Fruit fly (Drosophila melanogaster) whole organism, adult: Measurements from ENCODE around the gene indra.

Experiments used
- CG7045 ChIP-seq: fragments of 200-800 bp; sonication (Bioruptor generic); optimal IDR thresholded peaks from 2 replicates; lab custom pipeline; 2017; ENCODE audit warnings: missing biosample characterization, mild to moderate bottlenecking, missing genetic modification characterization
- CG7101 ChIP-seq: fragments of 200-800 bp; sonication (Bioruptor generic); optimal IDR thresholded peaks from 2 replicates; lab custom pipeline; 2018; ENCODE audit warnings: missing biosample characterization, mild to moderate bottlenecking, missing genetic modification characterization, moderate library complexity
- cnc ChIP-seq, 2 experiments: fragments of >200 bp; optimal IDR thresholded peaks; 2 replicates each; lab custom pipeline; 2017
- kay ChIP-seq: fragments of 200-800 bp; sonication (Bioruptor generic); peaks from one replicate; lab custom pipeline; 2016; ENCODE audit warnings: missing biosample characterization, missing genetic modification characterization, borderline replicate concordance
- pad ChIP-seq: fragments of 200-800 bp; sonication (Bioruptor generic); optimal IDR thresholded peaks from 3 replicates; lab custom pipeline; 2017; ENCODE audit warnings: missing biosample characterization, missing genetic modification characterization, mild to moderate bottlenecking, moderate library complexity, missing genetic modification reagents
- tj ChIP-seq: fragments of 200-800 bp; sonication (Bioruptor generic); optimal IDR thresholded peaks from 3 replicates; lab custom pipeline; 2017; ENCODE audit warnings: missing biosample characterization, mild to moderate bottlenecking, missing genetic modification characterization, moderate library complexity

- TF ChIP-seq CG7045 (GFP tag; lab: Kevin White, UChicago): no peak
- no peak for TF ChIP-seq cnc (optimal IDR thresholded peaks at IDR 0.05; lab: Kevin White, UChicago)
- no peak for TF ChIP-seq pad (GFP tag; lab: Kevin White, UChicago)
- no peak for TF ChIP-seq CG7101 (tag; lab: Kevin White, UChicago)
- TF ChIP-seq kay (GFP tag; lab: Kevin White, UChicago): no peak
- TF ChIP-seq tj (GFP tag; lab: Kevin White, UChicago): peak; percentile 95
Measured at dm6 chr3L:1320931-1321556, 21.2 kb downstream of the indra start.
